Worm (Caenorhabditis elegans) whole organism, young adult: ENCODE measurements around the gene ZC513.3.

Experiments
- B0019.2 ChIP-seq: fragments of 200-800 bp; sonication (Bioruptor generic); conservative IDR thresholded peaks from 2 replicates; pipeline ENCODE4 v1.3.6; 2022; ENCODE audit warnings: missing genetic modification reagents, missing genetic modification characterization, missing compliant biosample characterization
- B0261.1 ChIP-seq: sonication (generic microtip); optimal IDR thresholded peaks from 2 replicates; lab custom pipeline; 2016; ENCODE audit warnings: mild to moderate bottlenecking, missing genetic modification characterization, moderate library complexity, missing compliant biosample characterization
- F10E7.11 ChIP-seq: sonication (generic microtip); optimal IDR thresholded peaks from 2 replicates; lab custom pipeline; 2017; ENCODE audit warnings: mild to moderate bottlenecking, missing genetic modification characterization, moderate library complexity, missing compliant biosample characterization
- F23B12.7 ChIP-seq: sonication (generic microtip); optimal IDR thresholded peaks from 2 replicates; lab custom pipeline; 2017; ENCODE audit warnings: missing genetic modification characterization, mild to moderate bottlenecking, missing compliant biosample characterization, antibody characterized with exemption, moderate library complexity; ENCODE audit not compliant: insufficient read depth
- F57C9.4 ChIP-seq: sonication (generic microtip); optimal IDR thresholded peaks from 2 replicates; lab custom pipeline; 2017; ENCODE audit warnings: mild to moderate bottlenecking, missing genetic modification characterization, missing compliant biosample characterization
- K12H6.12 ChIP-seq: fragments of 200-800 bp; sonication (Bioruptor generic); optimal IDR thresholded peaks from 2 replicates; lab custom pipeline; 2018; ENCODE audit warnings: mild to moderate bottlenecking, missing genetic modification characterization, missing compliant biosample characterization
- Y53F4B.3 ChIP-seq: fragments of 200-800 bp; sonication (Bioruptor generic); IDR thresholded peaks from 2 replicates; pipeline ENCODE4 v1.3.6; 2022; ENCODE audit warnings: missing genetic modification reagents, missing genetic modification characterization, missing compliant biosample characterization
- Y56A3A.18 ChIP-seq: fragments of 200-800 bp; sonication (Bioruptor generic); IDR thresholded peaks from 2 replicates; pipeline ENCODE4 v1.3.6; 2022; ENCODE audit warnings: missing genetic modification reagents, missing genetic modification characterization, missing compliant biosample characterization
- Y67H2A.10 ChIP-seq: fragments of 200-800 bp; sonication (Bioruptor generic); conservative IDR thresholded peaks from 2 replicates; pipeline ENCODE4 v1.3.6; 2022; ENCODE audit warnings: missing genetic modification reagents, missing genetic modification characterization, missing compliant biosample characterization
- atf-7 ChIP-seq: sonication (generic microtip); optimal IDR thresholded peaks from 2 replicates; lab custom pipeline; 2017; ENCODE audit warnings: mild to moderate bottlenecking, missing genetic modification characterization, missing compliant biosample characterization
- cebp-1 ChIP-seq, 2 experiments: fragments of 200-800 bp in 1 of 2; sonication (Bioruptor generic) in 1 of 2; sonication (generic microtip) in 1 of 2; IDR thresholded peaks in 1 of 2; optimal IDR thresholded peaks in 1 of 2; 2 replicates each; pipeline versions ENCODE4 v1.3.6 to Lab custom; 2017 to 2022; ENCODE audit warnings: missing compliant biosample characterization in 2 of 2, missing genetic modification characterization in 2 of 2, mild to moderate bottlenecking in 1 of 2, missing genetic modification reagents in 1 of 2, moderate library complexity in 1 of 2
- ceh-27 ChIP-seq: fragments of 200-800 bp; sonication (Bioruptor generic); optimal IDR thresholded peaks from 2 replicates; lab custom pipeline; 2018; ENCODE audit warnings: mild to moderate bottlenecking, missing genetic modification characterization, moderate library complexity, missing compliant biosample characterization
- ceh-91 ChIP-seq: fragments of 200-800 bp; sonication (Bioruptor generic); IDR thresholded peaks from 2 replicates; pipeline ENCODE4 v1.3.6; 2022; ENCODE audit warnings: missing genetic modification reagents, missing genetic modification characterization, missing compliant biosample characterization
- ets-4 ChIP-seq: fragments of 200-800 bp; sonication (Bioruptor generic); optimal IDR thresholded peaks from 2 replicates; lab custom pipeline; 2018; ENCODE audit warnings: mild to moderate bottlenecking, missing genetic modification characterization, missing compliant biosample characterization
- him-1 ChIP-seq: sonication (generic microtip); optimal IDR thresholded peaks from 2 replicates; lab custom pipeline; 2016; ENCODE audit warnings: missing genotype, missing genetic modification reagents, missing genetic modification characterization, missing compliant biosample characterization
- hlh-26 ChIP-seq: fragments of 200-800 bp; sonication (Bioruptor generic); conservative IDR thresholded peaks from 2 replicates; pipeline ENCODE4 v1.3.6; 2022; ENCODE audit warnings: missing genetic modification reagents, missing genetic modification characterization, missing compliant biosample characterization
- hmg-1.2 ChIP-seq: fragments of 200-800 bp; sonication (Bioruptor generic); IDR thresholded peaks from 2 replicates; pipeline ENCODE4 v1.3.6; 2022; ENCODE audit warnings: missing genetic modification reagents, missing genetic modification characterization, missing compliant biosample characterization
- hmg-20 ChIP-seq: fragments of 200-800 bp; sonication (Bioruptor generic); IDR thresholded peaks from 2 replicates; pipeline ENCODE4 v1.3.6; 2022; ENCODE audit warnings: missing genetic modification reagents, missing genetic modification characterization, missing compliant biosample characterization
- hsf-1 ChIP-seq: fragments of 200-800 bp; sonication (Bioruptor generic); IDR thresholded peaks from 2 replicates; pipeline ENCODE4 v1.3.6; 2022; ENCODE audit warnings: missing genetic modification reagents, missing genetic modification characterization, missing compliant biosample characterization
- let-526 ChIP-seq: fragments of 200-800 bp; sonication (Bioruptor generic); IDR thresholded peaks from 2 replicates; pipeline ENCODE4 v1.3.6; 2022; ENCODE audit warnings: missing genetic modification reagents, missing genetic modification characterization, missing compliant biosample characterization
- lin-35 ChIP-seq, 3 experiments: fragments of 150-350 bp in 2 of 3; sonication (generic microtip) in 1 of 3; optimal IDR thresholded peaks; 2 replicates each; lab custom pipeline; 2014 to 2018; ENCODE audit warnings: missing biosample characterization in 3 of 3, missing genetic modification characterization in 3 of 3, missing genetic modification reagents in 3 of 3
- madf-6 ChIP-seq: fragments of 200-800 bp; sonication (Bioruptor generic); IDR thresholded peaks from 2 replicates; pipeline ENCODE4 v1.3.6; 2022; ENCODE audit warnings: missing genetic modification reagents, missing genetic modification characterization, missing compliant biosample characterization
- madf-8 ChIP-seq: fragments of 200-800 bp; sonication (Bioruptor generic); conservative IDR thresholded peaks from 2 replicates; pipeline ENCODE4 v1.3.6; 2022; ENCODE audit warnings: missing genetic modification reagents, missing genetic modification characterization, missing compliant biosample characterization
- mcd-1 ChIP-seq: fragments of 200-800 bp; sonication (Bioruptor generic); IDR thresholded peaks from 2 replicates; pipeline ENCODE4 v1.3.6; 2022; ENCODE audit warnings: missing genetic modification reagents, missing genetic modification characterization, missing compliant biosample characterization
- mxl-1 ChIP-seq: sonication (generic microtip); optimal IDR thresholded peaks from 2 replicates; lab custom pipeline; 2016; ENCODE audit warnings: missing genetic modification characterization, missing compliant biosample characterization
- nfya-1 ChIP-seq: sonication (generic microtip); optimal IDR thresholded peaks from 2 replicates; lab custom pipeline; 2017; ENCODE audit warnings: antibody characterized with exemption, missing compliant biosample characterization, missing genetic modification characterization, borderline replicate concordance; ENCODE audit not compliant: insufficient read depth
- nhr-120 ChIP-seq: fragments of 200-800 bp; sonication (Bioruptor generic); IDR thresholded peaks from 2 replicates; pipeline ENCODE4 v1.3.6; 2022; ENCODE audit warnings: missing genetic modification characterization, missing compliant biosample characterization
- nhr-27 ChIP-seq: fragments of 200-800 bp; sonication (Bioruptor generic); optimal IDR thresholded peaks from 2 replicates; lab custom pipeline; 2018; ENCODE audit warnings: mild to moderate bottlenecking, missing genetic modification characterization, moderate library complexity, missing compliant biosample characterization
- nhr-80 ChIP-seq: sonication (generic microtip); optimal IDR thresholded peaks from 2 replicates; lab custom pipeline; 2016; ENCODE audit warnings: missing genetic modification characterization, missing compliant biosample characterization
- repo-1 ChIP-seq: sonication (generic microtip); optimal IDR thresholded peaks from 2 replicates; lab custom pipeline; 2017; ENCODE audit warnings: mild to moderate bottlenecking, missing genetic modification characterization, missing compliant biosample characterization
- sdz-38 ChIP-seq: sonication (generic microtip); optimal IDR thresholded peaks from 2 replicates; lab custom pipeline; 2016; ENCODE audit warnings: missing genotype, missing genetic modification characterization, missing compliant biosample characterization
- snpc-4 ChIP-seq, 5 experiments: fragments of 150-350 bp in 1 of 5; sonication (generic microtip) in 4 of 5; optimal IDR thresholded peaks; 2 replicates each; lab custom pipeline; 2014 to 2018; ENCODE audit warnings: missing genetic modification characterization in 5 of 5, missing biosample characterization in 3 of 5, antibody characterized with exemption in 2 of 5, mild to moderate bottlenecking in 2 of 5, missing compliant biosample characterization in 2 of 5, missing genotype in 2 of 5, moderate library complexity in 2 of 5, missing genetic modification reagents in 1 of 5
- somi-1 ChIP-seq: fragments of 200-800 bp; sonication (Bioruptor generic); optimal IDR thresholded peaks from 2 replicates; lab custom pipeline; 2018; ENCODE audit warnings: mild to moderate bottlenecking, missing genetic modification characterization, missing compliant biosample characterization
- tbp1 ChIP-seq: fragments of 200-800 bp; sonication (Bioruptor generic); optimal IDR thresholded peaks from 2 replicates; lab custom pipeline; 2018; ENCODE audit warnings: mild to moderate bottlenecking, missing genetic modification characterization, missing compliant biosample characterization
- ztf-18 ChIP-seq: sonication (generic microtip); optimal IDR thresholded peaks from 2 replicates; lab custom pipeline; 2016; ENCODE audit warnings: missing genotype, mild to moderate bottlenecking, missing genetic modification characterization, missing compliant biosample characterization
- ztf-22 ChIP-seq: fragments of 200-800 bp; sonication (Bioruptor generic); optimal IDR thresholded peaks from 2 replicates; lab custom pipeline; 2018; ENCODE audit warnings: mild to moderate bottlenecking, missing genetic modification characterization, moderate library complexity, missing compliant biosample characterization
- ztf-25 ChIP-seq: fragments of 200-800 bp; sonication (Bioruptor generic); IDR thresholded peaks from 2 replicates; pipeline ENCODE4 v1.3.6; 2022; ENCODE audit warnings: missing genetic modification reagents, missing genetic modification characterization, missing compliant biosample characterization
- ztf-6 ChIP-seq: fragments of 200-800 bp; sonication (Bioruptor generic); IDR thresholded peaks from 2 replicates; pipeline ENCODE4 v1.3.6; 2022; ENCODE audit warnings: missing genetic modification reagents, missing genetic modification characterization, missing compliant biosample characterization

Gene ZC513.3

ce11 chrV:8073162-8073561 is 26.4 kb downstream of the ZC513.3 start:
- peak; percentile 15 for TF ChIP-seq somi-1
- TF ChIP-seq mxl-1 (tag; lab: Kevin White, UChicago), result no peak

- TF ChIP-seq ets-4, result no peak
- TF ChIP-seq lin-35 (GFP tag; optimal IDR thresholded peaks at IDR 0.05; lab: Kevin White, UChicago), result no peak
- no peak for TF ChIP-seq B0019.2 (GFP tag; lab: Robert Waterston, UW)
- no peak for TF ChIP-seq sdz-38 (tag; lab: Kevin White, UChicago)
- TF ChIP-seq let-526 (GFP tag; lab: Robert Waterston, UW), result no peak
- no peak for TF ChIP-seq F57C9.4 (tag; lab: Kevin White, UChicago)
- TF ChIP-seq hsf-1 (GFP tag; lab: Robert Waterston, UW), result no peak
- no peak for TF ChIP-seq nhr-27 (tag; lab: Kevin White, UChicago)
- no peak for TF ChIP-seq Y53F4B.3 (GFP tag; lab: Robert Waterston, UW)
- no peak for TF ChIP-seq Y56A3A.18 (GFP tag; lab: Robert Waterston, UW)
- no peak for TF ChIP-seq F10E7.11 (tag; lab: Kevin White, UChicago)
Observed at ce11 chrV:8075712-8076111, 28.9 kb downstream of the ZC513.3 start, which contains the start of gene catp-3. Gene catp-3, plus strand, starts transcription at chrV:8076012.

ce11 chrV:8079813-8080212 is 33.0 kb downstream of the ZC513.3 start:
- no peak for TF ChIP-seq ztf-18 (tag; lab: Kevin White, UChicago)
- no peak for TF ChIP-seq ztf-22 (GFP tag; lab: Kevin White, UChicago)

ce11 chrV:8081579-8081978 is 34.8 kb downstream of the ZC513.3 start, which contains the start of gene str-131:
Gene str-131, minus strand, starts transcription at chrV:8081679.
- TF ChIP-seq madf-8 (GFP tag; lab: Robert Waterston, UW) (no peak), him-1 (tag; lab: Kevin White, UChicago) (no peak), K12H6.12 (tag; lab: Kevin White, UChicago) (no peak), hlh-26 (GFP tag; lab: Robert Waterston, UW) (no peak), F23B12.7 (no peak), ceh-27 (GFP tag; lab: Kevin White, UChicago) (no peak), snpc-4 (GFP tag; optimal IDR thresholded peaks at IDR 0.05; lab: Kevin White, UChicago) (no peak), snpc-4 (tag; optimal IDR thresholded peaks at IDR 0.05; lab: Kevin White, UChicago) (no peak), Y67H2A.10 (GFP tag; lab: Robert Waterston, UW) (no peak), B0261.1 (tag; lab: Kevin White, UChicago) (no peak), tbp1 (GFP tag; lab: Kevin White, UChicago) (no peak), nhr-80 (no peak)

- no peak for TF ChIP-seq somi-1
- TF ChIP-seq nhr-120 (GFP tag; lab: Robert Waterston, UW), result no peak
- TF ChIP-seq ceh-91 (GFP tag; lab: Robert Waterston, UW), result no peak
- no peak for TF ChIP-seq ztf-6 (GFP tag; lab: Robert Waterston, UW)
- no peak for TF ChIP-seq mcd-1 (GFP tag; lab: Robert Waterston, UW)
- TF ChIP-seq atf-7, result no peak
- TF ChIP-seq ztf-25 (GFP tag; lab: Robert Waterston, UW), result no peak
- no peak for TF ChIP-seq nfya-1 (tag; lab: Kevin White, UChicago)
- no peak for TF ChIP-seq hmg-1.2 (GFP tag; lab: Robert Waterston, UW)
- TF ChIP-seq ztf-18 (tag; lab: Kevin White, UChicago), result no peak
- no peak for TF ChIP-seq cebp-1 (GFP tag; IDR thresholded peaks at IDR 0.05; lab: Robert Waterston, UW)
- no peak for TF ChIP-seq cebp-1 (tag; optimal IDR thresholded peaks at IDR 0.05; lab: Kevin White, UChicago)
- TF ChIP-seq madf-6 (GFP tag; lab: Robert Waterston, UW), result no peak
- TF ChIP-seq hmg-20, result no peak
- TF ChIP-seq repo-1 (tag; lab: Kevin White, UChicago), result no peak
Observed at ce11 chrV:8085141-8085540, 38.3 kb downstream of the ZC513.3 start, which contains the start of gene C09H5.7. Gene C09H5.7, minus strand, starts transcription at chrV:8085241.
